Worm (Caenorhabditis elegans) whole organism, L4 larva: ENCODE measurements around the gene F58H1.3.
A peak's percentile ranks its signal among the peaks of the same experiment; 100 is the strongest.

Source experiments
- F44E2.7 ChIP-seq: fragments of 200-800 bp; sonication (Bioruptor generic); IDR thresholded peaks from 2 replicates; pipeline ENCODE4 v2.1.2; 2022; ENCODE audit warnings: missing genetic modification characterization, missing compliant biosample characterization
- F49E8.2 ChIP-seq: sonication (generic microtip); optimal IDR thresholded peaks from 2 replicates; lab custom pipeline; 2016; ENCODE audit warnings: missing compliant biosample characterization, mild to moderate bottlenecking, missing genetic modification characterization, borderline replicate concordance
- R02D3.7 ChIP-seq: fragments of 150-350 bp; sonication (generic microtip); optimal IDR thresholded peaks from 3 replicates; lab custom pipeline; 2014; ENCODE audit warnings: missing biosample characterization, missing genetic modification characterization
- T26A8.4 ChIP-seq: fragments of 200-800 bp; sonication (Bioruptor generic); IDR thresholded peaks from 2 replicates; pipeline ENCODE4 v1.3.6; 2022; ENCODE audit warnings: missing genetic modification characterization, missing compliant biosample characterization
- Y75B8A.6 ChIP-seq: fragments of 200-800 bp; sonication (Bioruptor generic); IDR thresholded peaks from 2 replicates; pipeline ENCODE4 v1.3.6; 2022; ENCODE audit warnings: missing genetic modification reagents, missing genetic modification characterization, missing compliant biosample characterization
- aha-1 ChIP-seq: fragments of 150-350 bp; peaks from one replicate; lab custom pipeline; 2014; ENCODE audit warnings: missing biosample characterization, missing genetic modification characterization
- ceh-82 ChIP-seq: sonication (generic microtip); optimal IDR thresholded peaks from 2 replicates; lab custom pipeline; 2017; ENCODE audit warnings: missing biosample characterization, missing genetic modification characterization
- ces-1 ChIP-seq: fragments of 150-350 bp; sonication (generic microtip); optimal IDR thresholded peaks from 4 replicates; lab custom pipeline; 2014; ENCODE audit warnings: missing biosample characterization, missing genetic modification reagents, missing genetic modification characterization
- cey-2 ChIP-seq: sonication (generic microtip); optimal IDR thresholded peaks from 3 replicates; lab custom pipeline; 2017; ENCODE audit warnings: missing genetic modification characterization, mild to moderate bottlenecking, missing compliant biosample characterization, antibody characterized with exemption, borderline replicate concordance; ENCODE audit not compliant: insufficient read depth
- daf-16 ChIP-seq, 3 experiments: sonication (generic microtip); optimal IDR thresholded peaks; 2 replicates each; lab custom pipeline; 2016 to 2017; ENCODE audit warnings: missing genetic modification characterization in 3 of 3, missing genetic modification reagents in 3 of 3, mild to moderate bottlenecking in 2 of 3, missing compliant biosample characterization in 2 of 3, missing biosample characterization in 1 of 3, moderate library complexity in 1 of 3
- daf-8 ChIP-seq: fragments of 200-800 bp; sonication (Bioruptor generic); IDR thresholded peaks from 2 replicates; pipeline ENCODE4 v1.3.6; 2022; ENCODE audit warnings: missing genetic modification characterization, missing compliant biosample characterization
- dmd-6 ChIP-seq: fragments of 200-800 bp; sonication (Bioruptor generic); IDR thresholded peaks from 2 replicates; pipeline ENCODE4 v1.3.6; 2022; ENCODE audit warnings: missing genetic modification reagents, missing genetic modification characterization, missing compliant biosample characterization
- dve-1 ChIP-seq: sonication (generic microtip); optimal IDR thresholded peaks from 2 replicates; lab custom pipeline; 2017; ENCODE audit warnings: antibody characterized with exemption, mild to moderate bottlenecking, missing genetic modification characterization, missing compliant biosample characterization; ENCODE audit not compliant: insufficient read depth
- hlh-11 ChIP-seq: fragments of 200-800 bp; sonication (Bioruptor generic); optimal IDR thresholded peaks from 2 replicates; lab custom pipeline; 2018; ENCODE audit warnings: mild to moderate bottlenecking, missing genetic modification characterization, missing compliant biosample characterization
- hmg-1.1 ChIP-seq: fragments of 200-800 bp; sonication (Bioruptor generic); IDR thresholded peaks from 2 replicates; pipeline ENCODE4 v1.3.6; 2022; ENCODE audit warnings: missing genetic modification reagents, missing genetic modification characterization, missing compliant biosample characterization
- jun-1 ChIP-seq: fragments of 150-350 bp; optimal IDR thresholded peaks from 2 replicates; lab custom pipeline; 2014; ENCODE audit warnings: missing biosample characterization, missing genetic modification reagents, missing genetic modification characterization
- lin-29 ChIP-seq: fragments of 200-800 bp; sonication (Bioruptor generic); IDR thresholded peaks from 2 replicates; pipeline ENCODE4 v1.3.6; 2022; ENCODE audit warnings: missing genetic modification reagents, missing genetic modification characterization, missing compliant biosample characterization
- lin-39 ChIP-seq: fragments of 150-350 bp; optimal IDR thresholded peaks from 2 replicates; lab custom pipeline; 2014; ENCODE audit warnings: missing biosample characterization, missing genetic modification reagents, missing genetic modification characterization
- madf-5 ChIP-seq, 2 experiments: fragments of 200-800 bp; sonication (Bioruptor generic); IDR thresholded peaks; 2 replicates each; pipeline ENCODE4 v1.3.6; 2022; ENCODE audit warnings: missing compliant biosample characterization in 2 of 2, missing genetic modification characterization in 2 of 2
- mdl-1 ChIP-seq, 2 experiments: fragments of 150-350 bp in 1 of 2; sonication (generic microtip) in 1 of 2; optimal IDR thresholded peaks; 2 replicates each; lab custom pipeline; 2014 to 2017; ENCODE audit warnings: missing biosample characterization in 2 of 2, missing genetic modification characterization in 2 of 2
- mes-2 ChIP-seq: sonication (generic microtip); optimal IDR thresholded peaks from 2 replicates; lab custom pipeline; 2016; ENCODE audit warnings: missing genotype, mild to moderate bottlenecking, missing genetic modification characterization, missing compliant biosample characterization; ENCODE audit not compliant: poor library complexity, severe bottlenecking
- nhr-10 ChIP-seq: fragments of 150-350 bp; optimal IDR thresholded peaks from 2 replicates; lab custom pipeline; 2014; ENCODE audit warnings: missing biosample characterization, missing genetic modification characterization
- nhr-28 ChIP-seq: fragments of 150-350 bp; optimal IDR thresholded peaks from 2 replicates; lab custom pipeline; 2014; ENCODE audit warnings: missing biosample characterization, missing genetic modification characterization
- nhr-76 ChIP-seq: fragments of 150-350 bp; optimal IDR thresholded peaks from 2 replicates; lab custom pipeline; 2014; ENCODE audit warnings: missing biosample characterization, missing genetic modification characterization
- php-3 ChIP-seq: fragments of 200-800 bp; sonication (Bioruptor generic); IDR thresholded peaks from 2 replicates; pipeline ENCODE4 v1.3.6; 2022; ENCODE audit warnings: missing genetic modification reagents, missing genetic modification characterization, missing compliant biosample characterization
- pqm-1 ChIP-seq: sonication (generic microtip); optimal IDR thresholded peaks from 2 replicates; lab custom pipeline; 2017; ENCODE audit warnings: missing biosample characterization, missing genetic modification characterization
- sdz-12 ChIP-seq: fragments of 200-800 bp; sonication (Bioruptor generic); optimal IDR thresholded peaks from 2 replicates; lab custom pipeline; 2018; ENCODE audit warnings: mild to moderate bottlenecking, missing genetic modification characterization, missing compliant biosample characterization
- skn-1 ChIP-seq: fragments of 150-350 bp; optimal IDR thresholded peaks from 2 replicates; lab custom pipeline; 2014; ENCODE audit warnings: missing biosample characterization, missing genetic modification characterization
- unc-39 ChIP-seq: sonication (generic microtip); optimal IDR thresholded peaks from 2 replicates; lab custom pipeline; 2017; ENCODE audit warnings: missing biosample characterization, missing genetic modification characterization
- unc-62 ChIP-seq, 3 experiments: fragments of 150-350 bp in 1 of 3; sonication (generic microtip); optimal IDR thresholded peaks in 2 of 3; peaks in 1 of 3; 1 replicate in 1 of 3; 2 replicates in 2 of 3; lab custom pipeline; 2014 to 2017; ENCODE audit warnings: missing biosample characterization in 3 of 3, missing genetic modification characterization in 3 of 3, missing genetic modification reagents in 3 of 3, missing genotype in 1 of 3
- vab-7 ChIP-seq: fragments of 200-800 bp; sonication (Bioruptor generic); IDR thresholded peaks from 2 replicates; pipeline ENCODE4 v1.3.6; 2022; ENCODE audit warnings: missing genetic modification reagents, missing genetic modification characterization, missing compliant biosample characterization
- zfp-3 ChIP-seq: fragments of 200-800 bp; sonication (Bioruptor generic); conservative IDR thresholded peaks from 2 replicates; pipeline ENCODE4 v1.3.6; 2022; ENCODE audit warnings: missing genetic modification reagents, missing genetic modification characterization, missing compliant biosample characterization

Gene F58H1.3

ce11 chrV:11900127-11900526, 33.7 kb upstream of the F58H1.3 start:
- peak; percentile 34 for TF ChIP-seq nhr-28 (tag; lab: Kevin White, UChicago)
- no peak for TF ChIP-seq ceh-82 (tag; lab: Kevin White, UChicago)
- TF ChIP-seq cey-2 (tag; lab: Kevin White, UChicago): no peak
- TF ChIP-seq jun-1: no peak
- TF ChIP-seq unc-39 (tag; lab: Kevin White, UChicago): no peak
- TF ChIP-seq pqm-1: peak; percentile 72
- no peak for TF ChIP-seq F49E8.2
- no peak for TF ChIP-seq daf-16 (GFP tag; optimal IDR thresholded peaks at IDR 0.05; lab: Kevin White, UChicago)
- peak; percentile 29 for TF ChIP-seq daf-16 (tag; optimal IDR thresholded peaks at IDR 0.05; lab: Kevin White, UChicago)
- TF ChIP-seq mes-2 (tag; lab: Kevin White, UChicago): no peak
- no peak for TF ChIP-seq daf-8 (GFP tag; lab: Robert Waterston, UW)
- no peak for TF ChIP-seq nhr-76 (tag; lab: Kevin White, UChicago)
- TF ChIP-seq lin-39 (tag; lab: Kevin White, UChicago): no peak
- TF ChIP-seq php-3 (GFP tag; lab: Robert Waterston, UW): no peak
- peak; percentile 14 for TF ChIP-seq dve-1 (tag; lab: Kevin White, UChicago)
- TF ChIP-seq hmg-1.1: no peak
- no peak for TF ChIP-seq zfp-3 (GFP tag; lab: Robert Waterston, UW)
- peak; percentile 54 for TF ChIP-seq hlh-11 (tag; lab: Kevin White, UChicago)
- no peak for TF ChIP-seq vab-7 (GFP tag; lab: Robert Waterston, UW)
- TF ChIP-seq mdl-1 (tag; optimal IDR thresholded peaks at IDR 0.05; lab: Kevin White, UChicago): peak in 1 of 2 experiments; percentile 2
- peak; percentile 48; the same call in 1 of the 2 replicates for TF ChIP-seq dmd-6
- TF ChIP-seq madf-5 (GFP tag; IDR thresholded peaks at IDR 0.05; lab: Robert Waterston, UW): no peak
- no peak for TF ChIP-seq sdz-12 (GFP tag; lab: Kevin White, UChicago)
- TF ChIP-seq skn-1 (tag; lab: Kevin White, UChicago): no peak
- peak; percentile 50 for TF ChIP-seq aha-1 (tag; lab: Kevin White, UChicago)
- no peak for TF ChIP-seq R02D3.7 (tag; lab: Kevin White, UChicago)
- no peak for TF ChIP-seq Y75B8A.6
- no peak for TF ChIP-seq F44E2.7 (GFP tag; lab: Robert Waterston, UW)

- TF ChIP-seq ceh-82 (tag; lab: Kevin White, UChicago) (no peak), hmg-1.1 (no peak), T26A8.4 (GFP tag; lab: Robert Waterston, UW) (no peak), aha-1 (tag; lab: Kevin White, UChicago) (peak; percentile 94)
- TF ChIP-seq, all 104 proteins: peak for 1
Measured at ce11 chrV:11901260-11901659, 32.5 kb upstream of the F58H1.3 start.

- TF ChIP-seq cey-2 (tag; lab: Kevin White, UChicago): no peak
- TF ChIP-seq ces-1: no peak
- no peak for TF ChIP-seq nhr-10
- TF ChIP-seq lin-29 (GFP tag; lab: Robert Waterston, UW): no peak
- peak in 1 of 2 experiments; percentile 81 for TF ChIP-seq unc-62 (GFP tag; optimal IDR thresholded peaks at IDR 0.05 in 1 of 2; lab: Kevin White, UChicago)
- TF ChIP-seq unc-62 (tag; optimal IDR thresholded peaks at IDR 0.05; lab: Kevin White, UChicago): no peak
Measured at ce11 chrV:11902161-11902560, 31.6 kb upstream of the F58H1.3 start.

- TF ChIP-seq madf-5 (GFP tag; IDR thresholded peaks at IDR 0.05; lab: Robert Waterston, UW) (no peak), aha-1 (tag; lab: Kevin White, UChicago) (peak; percentile 93)
Measured at ce11 chrV:11905977-11906376, 27.8 kb upstream of the F58H1.3 start.

- TF ChIP-seq unc-62 (GFP tag; optimal IDR thresholded peaks at IDR 0.05 in 1 of 2; lab: Kevin White, UChicago): peak in 1 of 2 experiments; percentile 82
- TF ChIP-seq unc-62 (tag; optimal IDR thresholded peaks at IDR 0.05; lab: Kevin White, UChicago): no peak
- TF ChIP-seq skn-1 (tag; lab: Kevin White, UChicago): no peak
Measured at ce11 chrV:11913283-11913682, 20.5 kb upstream of the F58H1.3 start.
